Fruit fly (Drosophila melanogaster) whole organism, embryonic: ENCODE measurements around the gene Kdm5.

ENCODE experiments used
- CG13424 ChIP-seq: fragments of 200-800 bp; sonication (Bioruptor generic); optimal IDR thresholded peaks from 2 replicates; lab custom pipeline; 2019; ENCODE audit warnings: missing biosample characterization, mild to moderate bottlenecking, missing genetic modification characterization, moderate library complexity
- CG15601 ChIP-seq: fragments of 200-800 bp; sonication (Bioruptor generic); optimal IDR thresholded peaks from 3 replicates; lab custom pipeline; 2019; ENCODE audit warnings: missing biosample characterization, mild to moderate bottlenecking, missing genetic modification characterization, moderate library complexity
- CG18262 ChIP-seq: fragments of 200-800 bp; optimal IDR thresholded peaks from 3 replicates; lab custom pipeline; 2019; ENCODE audit warnings: missing biosample characterization, mild to moderate bottlenecking, missing genetic modification characterization, moderate library complexity
- CG18619 ChIP-seq: fragments of 200-800 bp; sonication (Bioruptor generic); optimal IDR thresholded peaks from 3 replicates; lab custom pipeline; 2017; ENCODE audit warnings: missing biosample characterization, mild to moderate bottlenecking, missing genetic modification characterization
- CG2199 ChIP-seq: fragments of 200-800 bp; sonication (Bioruptor generic); IDR thresholded peaks from 3 replicates; pipeline ENCODE4 v1.3.6; 2022; ENCODE audit warnings: missing biosample characterization, missing genetic modification characterization
- CG34376 ChIP-seq: fragments of 200-800 bp; sonication (Bioruptor generic); optimal IDR thresholded peaks from 2 replicates; lab custom pipeline; 2018; ENCODE audit warnings: missing biosample characterization, mild to moderate bottlenecking, missing genetic modification characterization
- Nf-YA ChIP-seq: fragments of 200-800 bp; sonication (Bioruptor generic); IDR thresholded peaks from 2 replicates; pipeline ENCODE4 v1.3.6; 2022; ENCODE audit warnings: missing biosample characterization, missing genetic modification characterization
- Trl ChIP-seq, 3 experiments: fragments of >200 bp in 2 of 3; fragments of 200-800 bp in 1 of 3; sonication (Bioruptor generic) in 1 of 3; optimal IDR thresholded peaks; 2 replicates in 1 of 3; 3 replicates in 2 of 3; lab custom pipeline; 2016 to 2017; ENCODE audit warnings: missing biosample characterization in 1 of 3, missing genetic modification characterization in 1 of 3
- fu2 ChIP-seq: fragments of 200-800 bp; sonication (Bioruptor generic); optimal IDR thresholded peaks from 2 replicates; lab custom pipeline; 2016; ENCODE audit warnings: missing biosample characterization, missing genetic modification characterization
- lilli ChIP-seq: fragments of 200-800 bp; sonication (Bioruptor generic); optimal IDR thresholded peaks from 3 replicates; lab custom pipeline; 2016; ENCODE audit warnings: missing biosample characterization, missing genetic modification characterization
- lov ChIP-seq, 2 experiments: fragments of 200-800 bp in 1 of 2; fragments of >200 bp in 1 of 2; sonication (Bioruptor generic) in 1 of 2; IDR thresholded peaks in 1 of 2; optimal IDR thresholded peaks in 1 of 2; 2 replicates in 1 of 2; 3 replicates in 1 of 2; pipeline versions ENCODE4 v1.3.6 to Lab custom; 2017 to 2022; ENCODE audit warnings: missing biosample characterization in 1 of 2, missing genetic modification characterization in 1 of 2
- phol ChIP-seq: fragments of 200-800 bp; sonication (Bioruptor generic); optimal IDR thresholded peaks from 3 replicates; lab custom pipeline; 2018; ENCODE audit warnings: missing biosample characterization, mild to moderate bottlenecking, missing genetic modification characterization, moderate library complexity

DNA sequence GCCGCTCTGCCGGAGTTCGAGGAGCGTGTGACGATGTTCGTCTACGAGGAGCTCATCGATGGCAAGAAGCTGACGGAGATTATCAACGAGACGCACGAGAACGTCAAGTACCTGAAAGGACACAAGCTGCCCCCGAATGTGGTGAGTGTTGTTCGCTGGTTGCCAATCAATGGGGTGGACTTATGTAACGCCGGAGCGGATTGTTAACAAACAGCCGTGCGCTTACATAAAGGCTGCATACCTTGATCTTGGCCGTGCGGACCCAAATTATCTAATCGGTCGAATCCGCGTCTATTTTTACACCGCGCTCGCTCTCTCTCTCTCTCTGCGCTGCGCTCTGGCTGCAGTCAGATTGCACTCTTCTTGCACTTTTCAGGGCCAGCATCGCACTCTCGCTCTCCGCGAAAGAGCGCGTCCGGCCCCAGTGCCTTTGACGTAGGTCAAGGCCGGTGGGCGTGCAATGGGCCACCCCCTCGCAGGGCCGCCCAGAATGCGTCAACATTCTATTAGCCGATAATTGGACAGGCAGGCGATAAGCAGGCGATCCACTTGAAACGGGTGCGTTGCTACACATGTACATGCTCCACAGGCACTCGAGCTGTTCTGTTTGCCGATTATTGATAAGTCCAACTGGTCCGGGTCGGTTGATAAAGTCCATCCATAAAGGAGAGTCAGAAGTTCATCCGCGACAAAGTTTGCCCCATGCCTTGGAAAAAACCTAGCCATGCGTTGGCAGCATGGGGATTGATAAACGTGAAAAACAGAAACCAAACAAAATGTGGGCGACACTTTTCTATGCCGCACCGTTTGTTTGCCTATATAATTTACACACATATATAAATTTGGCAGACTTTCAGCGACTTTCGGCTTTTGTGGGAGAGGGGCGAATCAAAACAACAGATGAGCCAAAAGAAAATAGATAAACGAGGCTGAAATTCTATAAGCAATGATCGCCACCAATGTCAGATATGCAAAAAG, 54.7 kb downstream of the Kdm5 start:
- TF ChIP-seq fu2 (no peak), CG13424 (tag; lab: Kevin White, UChicago) (no peak), phol (no peak), CG34376 (no peak), Nf-YA (no peak), lov (optimal IDR thresholded peaks at IDR 0.05; lab: Kevin White, UChicago) (no peak), lov (GFP tag; IDR thresholded peaks at IDR 0.05; lab: Robert Waterston, UW) (no peak), CG18262 (tag; lab: Kevin White, UChicago) (no peak), lilli (no peak), CG2199 (no peak), CG15601 (tag; lab: Kevin White, UChicago) (no peak), CG18619 (GFP tag; lab: Kevin White, UChicago) (no peak), Trl (optimal IDR thresholded peaks at IDR 0.05; lab: Kevin White, UChicago) (peak in 1 of 2 experiments; percentile 87), Trl (GFP tag; optimal IDR thresholded peaks at IDR 0.05; lab: Kevin White, UChicago) (peak; percentile 3)
